Fruit fly (Drosophila melanogaster): ENCODE data around the gene Bka.

DNA sequence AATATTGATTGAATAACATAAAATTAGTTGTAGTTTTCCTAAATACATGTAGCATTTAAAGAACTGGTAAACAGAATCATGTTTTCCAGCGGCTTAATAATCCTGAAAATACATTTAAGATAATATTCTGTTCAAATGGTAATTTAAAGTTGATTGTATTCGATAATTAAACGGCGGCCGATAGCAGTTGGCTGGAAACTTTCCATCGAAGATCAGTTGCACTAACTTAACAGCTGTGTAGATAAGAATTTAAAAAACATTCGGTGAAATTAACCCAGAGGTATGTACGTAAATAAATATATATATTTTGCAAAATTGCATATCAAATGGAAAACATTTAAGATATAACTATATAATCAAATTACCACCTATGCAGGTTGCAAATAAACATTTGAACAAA is 24.9 kb downstream of the Bka start, which contains the start of gene CG4594:
- TF ChIP-seq CTCF (GFP tag; optimal IDR thresholded peaks at IDR 0.05) (no peak), CG34224 (GFP tag; IDR thresholded peaks at IDR 0.05; ENCODE audit: partially characterized antibody) (0 out of 3 replicates have a peak, but pooled peaks have one; percentile 28), caup (GFP tag; optimal IDR thresholded peaks at IDR 0.05; ENCODE audit: severe bottlenecking) (no peak), CG11723 (GFP tag; optimal IDR thresholded peaks at IDR 0.05) (no peak), nau (GFP tag; optimal IDR thresholded peaks at IDR 0.05) (no peak), Usf (GFP tag; optimal IDR thresholded peaks at IDR 0.05) (no peak), usp (GFP tag; optimal IDR thresholded peaks at IDR 0.05) (no peak), Camta (GFP tag; optimal IDR thresholded peaks at IDR 0.05) (no peak), CG9797 (GFP tag; optimal IDR thresholded peaks at IDR 0.05) (no peak), slbo (GFP tag; IDR thresholded peaks at IDR 0.05) (no peak)
